Fruit fly (Drosophila melanogaster) whole organism, embryonic: ENCODE data around the gene Cnep1r2.
A peak's percentile ranks its signal among the peaks of the same experiment; 100 is the strongest.

Experiments used
- Adf1 ChIP-seq: fragments of 200-800 bp; sonication (Bioruptor generic); IDR thresholded peaks from 2 replicates; pipeline ENCODE4 v1.3.6; 2022; ENCODE audit warnings: missing biosample characterization, missing genetic modification characterization
- CG10209 ChIP-seq: fragments of 200-800 bp; sonication (Bioruptor generic); optimal IDR thresholded peaks from 3 replicates; lab custom pipeline; 2017; ENCODE audit warnings: missing biosample characterization, mild to moderate bottlenecking, missing genetic modification characterization, missing genetic modification reagents
- CG11696 ChIP-seq: fragments of 200-800 bp; sonication (Bioruptor generic); IDR thresholded peaks from 2 replicates; pipeline ENCODE4 v1.3.6; 2022; ENCODE audit warnings: missing biosample characterization, missing genetic modification characterization
- CG13287 ChIP-seq: fragments of 200-800 bp; sonication (Bioruptor generic); IDR thresholded peaks from 2 replicates; pipeline ENCODE4 v1.3.6; 2022; ENCODE audit warnings: missing biosample characterization, missing genetic modification characterization; ENCODE audit not compliant: partially characterized antibody
- CG14441 ChIP-seq: fragments of 200-800 bp; sonication (Bioruptor generic); IDR thresholded peaks from 2 replicates; pipeline ENCODE4 v1.3.6; 2022; ENCODE audit warnings: missing biosample characterization, missing genetic modification characterization
- CG17186 ChIP-seq: fragments of 200-800 bp; sonication (Bioruptor generic); optimal IDR thresholded peaks from 3 replicates; lab custom pipeline; 2017; ENCODE audit warnings: missing biosample characterization, missing genetic modification reagents, missing genetic modification characterization
- CG17912 ChIP-seq: fragments of 200-800 bp; sonication (Bioruptor generic); optimal IDR thresholded peaks from 2 replicates; lab custom pipeline; 2018; ENCODE audit warnings: missing biosample characterization, mild to moderate bottlenecking, missing genetic modification characterization
- CG18764 ChIP-seq: fragments of 200-800 bp; sonication (Bioruptor generic); optimal IDR thresholded peaks from 3 replicates; lab custom pipeline; 2016; ENCODE audit warnings: missing biosample characterization, missing genetic modification characterization
- CG33213 ChIP-seq: fragments of 200-800 bp; sonication (Bioruptor generic); optimal IDR thresholded peaks from 3 replicates; lab custom pipeline; 2016; ENCODE audit warnings: missing biosample characterization, missing genetic modification characterization
- CG34422 ChIP-seq: fragments of 200-800 bp; sonication (Bioruptor generic); IDR thresholded peaks from 3 replicates; pipeline ENCODE4 v1.3.6; 2022; ENCODE audit warnings: missing biosample characterization, missing genetic modification characterization
- CG3847 ChIP-seq: fragments of 200-800 bp; sonication (Bioruptor generic); IDR thresholded peaks from 2 replicates; pipeline ENCODE4 v1.3.6; 2022; ENCODE audit warnings: missing biosample characterization, missing genetic modification characterization
- CG42726 ChIP-seq: fragments of 200-800 bp; sonication (Bioruptor generic); IDR thresholded peaks from 2 replicates; pipeline ENCODE4 v1.3.6; 2022; ENCODE audit warnings: missing biosample characterization, missing genetic modification characterization; ENCODE audit not compliant: partially characterized antibody
- CG4730 ChIP-seq: fragments of 200-800 bp; sonication (Bioruptor generic); IDR thresholded peaks from 2 replicates; pipeline ENCODE4 v1.3.6; 2022; ENCODE audit warnings: missing biosample characterization, missing genetic modification characterization
- CG6254 ChIP-seq: fragments of 200-800 bp; sonication (Bioruptor generic); optimal IDR thresholded peaks from 3 replicates; lab custom pipeline; 2017; ENCODE audit warnings: mild to moderate bottlenecking, missing biosample characterization, missing genetic modification reagents, missing genetic modification characterization
- CG6683 ChIP-seq: fragments of 200-800 bp; sonication (Bioruptor generic); optimal IDR thresholded peaks from 2 replicates; lab custom pipeline; 2017; ENCODE audit warnings: missing biosample characterization, mild to moderate bottlenecking, missing genetic modification characterization, missing genetic modification reagents
- CG7987 ChIP-seq: fragments of 200-800 bp; sonication (Bioruptor generic); optimal IDR thresholded peaks from 2 replicates; lab custom pipeline; 2018; ENCODE audit warnings: missing biosample characterization, mild to moderate bottlenecking, missing genetic modification characterization, moderate library complexity
- CG8089 ChIP-seq: fragments of 200-800 bp; sonication (Bioruptor generic); optimal IDR thresholded peaks from 3 replicates; lab custom pipeline; 2016; ENCODE audit warnings: missing biosample characterization, missing genetic modification characterization
- CG9609 ChIP-seq: fragments of 200-800 bp; sonication (Bioruptor generic); optimal IDR thresholded peaks from 3 replicates; lab custom pipeline; 2016; ENCODE audit warnings: missing biosample characterization, missing genetic modification characterization
- CHES-1-like ChIP-seq: fragments of 200-800 bp; sonication (Bioruptor generic); optimal IDR thresholded peaks from 2 replicates; lab custom pipeline; 2016; ENCODE audit warnings: missing biosample characterization, missing genetic modification characterization
- Dbx ChIP-seq: fragments of 200-800 bp; sonication (Bioruptor generic); IDR thresholded peaks from 3 replicates; pipeline ENCODE4 v1.3.6; 2022; ENCODE audit warnings: missing biosample characterization, missing genetic modification characterization
- Doc2 ChIP-seq: fragments of 200-800 bp; sonication (Bioruptor generic); IDR thresholded peaks from 2 replicates; pipeline ENCODE4 v1.3.6; 2022; ENCODE audit warnings: missing biosample characterization, missing genetic modification characterization
- HLHmδ ChIP-seq: fragments of 200-800 bp; sonication (Bioruptor generic); optimal IDR thresholded peaks from 2 replicates; lab custom pipeline; 2018; ENCODE audit warnings: missing biosample characterization, mild to moderate bottlenecking, missing genetic modification characterization, moderate library complexity
- HmgD ChIP-seq: fragments of 200-800 bp; sonication (Bioruptor generic); optimal IDR thresholded peaks from 3 replicates; lab custom pipeline; 2016; ENCODE audit warnings: missing biosample characterization, missing genetic modification characterization
- Mes4 ChIP-seq: fragments of 200-800 bp; sonication (Bioruptor generic); optimal IDR thresholded peaks from 2 replicates; lab custom pipeline; 2016; ENCODE audit warnings: missing biosample characterization, missing genetic modification characterization
- Neu2 ChIP-seq: fragments of 200-800 bp; sonication (Bioruptor generic); optimal IDR thresholded peaks from 3 replicates; lab custom pipeline; 2016; ENCODE audit warnings: missing biosample characterization, missing genetic modification characterization, borderline replicate concordance
- Oaz ChIP-seq: fragments of 200-800 bp; sonication (Bioruptor generic); IDR thresholded peaks from 2 replicates; pipeline ENCODE4 v1.3.6; 2022; ENCODE audit warnings: missing biosample characterization, missing genetic modification characterization
- Pdp1 ChIP-seq, 2 experiments: fragments of 200-800 bp; sonication (Bioruptor generic); optimal IDR thresholded peaks; 3 replicates each; lab custom pipeline; 2016; ENCODE audit warnings: missing biosample characterization in 2 of 2, missing genetic modification characterization in 2 of 2, mild to moderate bottlenecking in 1 of 2, moderate library complexity in 1 of 2
- Rfx ChIP-seq: fragments of 200-800 bp; sonication (Bioruptor generic); IDR thresholded peaks from 2 replicates; pipeline ENCODE4 v1.3.6; 2022; ENCODE audit warnings: missing biosample characterization, missing genetic modification characterization
- Sox100B ChIP-seq: fragments of 200-800 bp; sonication (Bioruptor generic); optimal IDR thresholded peaks from 3 replicates; lab custom pipeline; 2018; ENCODE audit warnings: missing biosample characterization, mild to moderate bottlenecking, missing genetic modification characterization
- Sry-β ChIP-seq: fragments of 200-800 bp; sonication (Bioruptor generic); optimal IDR thresholded peaks from 2 replicates; lab custom pipeline; 2018; ENCODE audit warnings: missing biosample characterization, mild to moderate bottlenecking, missing genetic modification characterization, moderate library complexity
- TFAM ChIP-seq: fragments of 200-800 bp; sonication (Bioruptor generic); optimal IDR thresholded peaks from 2 replicates; lab custom pipeline; 2017; ENCODE audit warnings: missing biosample characterization, missing genetic modification characterization, inconsistent platforms
- Tbp ChIP-seq: fragments of >200 bp; optimal IDR thresholded peaks from 2 replicates; lab custom pipeline; 2018; ENCODE audit warnings: missing biosample characterization, missing genetic modification characterization
- al ChIP-seq: fragments of 200-800 bp; sonication (Bioruptor generic); IDR thresholded peaks from 2 replicates; pipeline ENCODE4 v1.3.6; 2022; ENCODE audit warnings: missing biosample characterization, missing genetic modification characterization
- ash1 ChIP-seq: fragments of 200-800 bp; sonication (Bioruptor generic); optimal IDR thresholded peaks from 2 replicates; lab custom pipeline; 2018; ENCODE audit warnings: missing biosample characterization, mild to moderate bottlenecking, missing genetic modification characterization
- bowl ChIP-seq: fragments of 200-800 bp; sonication (Bioruptor generic); IDR thresholded peaks from 2 replicates; pipeline ENCODE4 v1.3.6; 2022; ENCODE audit warnings: missing biosample characterization, missing genetic modification characterization
- croc ChIP-seq: fragments of 200-800 bp; sonication (Bioruptor generic); conservative IDR thresholded peaks from 3 replicates; pipeline ENCODE4 v1.3.6; 2022; ENCODE audit warnings: missing biosample characterization, missing genetic modification characterization
- crol ChIP-seq: fragments of 200-800 bp; sonication (Bioruptor generic); IDR thresholded peaks from 2 replicates; pipeline ENCODE4 v1.3.6; 2022; ENCODE audit warnings: missing biosample characterization, missing genetic modification characterization
- fd96Cb ChIP-seq: fragments of 200-800 bp; sonication (Bioruptor generic); optimal IDR thresholded peaks from 2 replicates; lab custom pipeline; 2018; ENCODE audit warnings: missing biosample characterization, mild to moderate bottlenecking, missing genetic modification characterization, moderate library complexity
- gce ChIP-seq: fragments of 200-800 bp; sonication (Bioruptor generic); IDR thresholded peaks from 3 replicates; pipeline ENCODE4 v1.3.6; 2022; ENCODE audit warnings: missing biosample characterization, missing genetic modification characterization
- grn ChIP-seq: fragments of 200-800 bp; sonication (Bioruptor generic); optimal IDR thresholded peaks from 3 replicates; lab custom pipeline; 2017; ENCODE audit warnings: missing biosample characterization, missing genetic modification characterization
- ham ChIP-seq: fragments of 200-800 bp; sonication (Bioruptor generic); IDR thresholded peaks from 2 replicates; pipeline ENCODE4 v1.3.6; 2022; ENCODE audit warnings: missing biosample characterization, missing genetic modification characterization
- insv ChIP-seq, 2 experiments: fragments of 200-800 bp; sonication (Bioruptor generic); optimal IDR thresholded peaks; 3 replicates each; lab custom pipeline; 2016 to 2018; ENCODE audit warnings: missing biosample characterization in 2 of 2, missing genetic modification characterization in 2 of 2
- jigr1 ChIP-seq: fragments of 200-800 bp; sonication (Bioruptor generic); IDR thresholded peaks from 3 replicates; pipeline ENCODE4 v1.3.6; 2022; ENCODE audit warnings: missing biosample characterization, missing genetic modification characterization
- jing ChIP-seq: fragments of 200-800 bp; sonication (Bioruptor generic); optimal IDR thresholded peaks from 2 replicates; lab custom pipeline; 2018; ENCODE audit warnings: missing biosample characterization, mild to moderate bottlenecking, missing genetic modification characterization
- scrt ChIP-seq: fragments of 200-800 bp; sonication (Bioruptor generic); optimal IDR thresholded peaks from 2 replicates; lab custom pipeline; 2018; ENCODE audit warnings: missing biosample characterization, mild to moderate bottlenecking, missing genetic modification characterization, moderate library complexity
- seq ChIP-seq: fragments of 200-800 bp; sonication (Bioruptor generic); IDR thresholded peaks from 2 replicates; pipeline ENCODE4 v1.3.6; 2022; ENCODE audit warnings: missing biosample characterization, missing genetic modification characterization
- sob ChIP-seq: fragments of 200-800 bp; sonication (Bioruptor generic); IDR thresholded peaks from 2 replicates; pipeline ENCODE4 v1.3.6; 2022; ENCODE audit warnings: missing biosample characterization, missing genetic modification characterization
- sqz ChIP-seq: fragments of 200-800 bp; sonication (Bioruptor generic); optimal IDR thresholded peaks from 3 replicates; lab custom pipeline; 2018; ENCODE audit warnings: missing biosample characterization, mild to moderate bottlenecking, missing genetic modification characterization
- sr ChIP-seq: fragments of 200-800 bp; sonication (Bioruptor generic); IDR thresholded peaks from 3 replicates; pipeline ENCODE4 v1.3.6; 2022; ENCODE audit warnings: missing biosample characterization, missing genetic modification characterization
- stc ChIP-seq: fragments of 200-800 bp; sonication (Bioruptor generic); IDR thresholded peaks from 2 replicates; pipeline ENCODE4 v1.3.6; 2022; ENCODE audit warnings: missing biosample characterization, missing genetic modification characterization
- wdn ChIP-seq: fragments of 200-800 bp; sonication (Bioruptor generic); IDR thresholded peaks from 2 replicates; pipeline ENCODE4 v1.3.6; 2022; ENCODE audit warnings: missing biosample characterization, missing genetic modification characterization
- z ChIP-seq: fragments of 200-800 bp; sonication (Bioruptor generic); IDR thresholded peaks from 3 replicates; pipeline ENCODE4 v1.3.6; 2022; ENCODE audit warnings: missing biosample characterization, missing genetic modification characterization

Cnep1r2 gene

DNA sequence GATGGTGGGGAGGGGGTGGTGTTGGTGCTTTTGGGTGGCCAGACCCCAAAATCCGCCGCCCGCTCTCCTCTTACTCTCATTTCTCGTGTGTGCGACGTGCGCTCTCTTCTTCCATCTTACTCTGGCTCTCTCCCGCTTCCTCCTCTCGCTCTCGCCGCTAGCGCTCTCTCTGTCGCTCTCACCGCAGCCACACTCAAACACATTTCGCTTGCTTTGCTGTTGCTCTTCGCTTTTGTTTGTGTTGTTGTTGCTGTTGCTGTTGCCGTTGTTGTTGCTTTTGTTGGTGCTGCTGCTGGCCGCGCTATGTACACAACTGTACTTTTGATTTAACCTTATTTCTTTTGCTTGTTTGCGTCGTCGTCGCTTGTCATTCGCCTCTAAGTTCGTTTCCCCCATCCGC is 43.9 kb downstream of the Cnep1r2 start (continued):
- TF ChIP-seq CG9609 (GFP tag; lab: Kevin White, UChicago) (no peak), grn (GFP tag; lab: Kevin White, UChicago) (no peak), CG13287 (GFP tag; lab: Robert Waterston, UW) (peak; percentile 40; the same call in 1 of the 2 replicates), Pdp1 (GFP tag; optimal IDR thresholded peaks at IDR 0.05; lab: Kevin White, UChicago) (no peak), CHES-1-like (GFP tag; lab: Kevin White, UChicago) (peak; percentile 5), Doc2 (GFP tag; lab: Robert Waterston, UW) (no peak), insv (GFP tag; optimal IDR thresholded peaks at IDR 0.05; lab: Kevin White, UChicago) (no peak), bowl (GFP tag; lab: Robert Waterston, UW) (no peak), CG10209 (GFP tag; lab: Kevin White, UChicago) (no peak), CG7987 (GFP tag; lab: Kevin White, UChicago) (no peak), TFAM (GFP tag; lab: Kevin White, UChicago) (no peak), CG33213 (GFP tag; lab: Kevin White, UChicago) (no peak), CG8089 (GFP tag; lab: Kevin White, UChicago) (peak; percentile 5), CG17186 (GFP tag; lab: Kevin White, UChicago) (no peak), Tbp (GFP tag; lab: Kevin White, UChicago) (no peak), CG17912 (GFP tag; lab: Kevin White, UChicago) (no peak), croc (GFP tag; lab: Robert Waterston, UW) (no peak), CG6683 (GFP tag; lab: Kevin White, UChicago) (no peak), Sox100B (GFP tag; lab: Kevin White, UChicago) (no peak), ham (no peak), Mes4 (GFP tag; lab: Kevin White, UChicago) (no peak), sob (no peak), z (GFP tag; lab: Robert Waterston, UW) (peak; percentile 54; the same call in 1 of the 3 replicates), CG4730 (no peak), CG42726 (GFP tag; lab: Robert Waterston, UW) (no peak), CG34422 (GFP tag; lab: Robert Waterston, UW) (no peak), Rfx (GFP tag; lab: Robert Waterston, UW) (peak; percentile 50), Adf1 (peak; percentile 64; the same call in 1 of the 2 replicates), CG11696 (GFP tag; lab: Robert Waterston, UW) (peak; percentile 40; the same call in 1 of the 2 replicates), HmgD (no peak), Sry-β (GFP tag; lab: Kevin White, UChicago) (no peak), jing (GFP tag; lab: Kevin White, UChicago) (no peak), CG6254 (no peak), CG18764 (GFP tag; lab: Kevin White, UChicago) (no peak), scrt (peak; percentile 23), Oaz (GFP tag; lab: Robert Waterston, UW) (no peak), HLHmδ (GFP tag; lab: Kevin White, UChicago) (peak; percentile 0), crol (GFP tag; lab: Robert Waterston, UW) (peak; percentile 92), al (GFP tag; lab: Robert Waterston, UW) (no peak), sqz (GFP tag; lab: Kevin White, UChicago) (no peak), sr (no peak; the same call in 2 of the 3 replicates), CG14441 (no peak), Dbx (peak; percentile 31; the same call in 1 of the 3 replicates), ash1 (no peak), stc (GFP tag; lab: Robert Waterston, UW) (no peak), wdn (peak; percentile 49; the same call in 1 of the 2 replicates), CG3847 (GFP tag; lab: Robert Waterston, UW) (no peak), fd96Cb (tag; lab: Kevin White, UChicago) (no peak), jigr1 (GFP tag; lab: Robert Waterston, UW) (no peak), gce (GFP tag; lab: Robert Waterston, UW) (no peak), Neu2 (no peak), seq (peak; percentile 11; the same call in 1 of the 2 replicates)
